Fruit fly (Drosophila melanogaster): Measurements from ENCODE around the gene CG43342.

Gene CG43342

DNA sequence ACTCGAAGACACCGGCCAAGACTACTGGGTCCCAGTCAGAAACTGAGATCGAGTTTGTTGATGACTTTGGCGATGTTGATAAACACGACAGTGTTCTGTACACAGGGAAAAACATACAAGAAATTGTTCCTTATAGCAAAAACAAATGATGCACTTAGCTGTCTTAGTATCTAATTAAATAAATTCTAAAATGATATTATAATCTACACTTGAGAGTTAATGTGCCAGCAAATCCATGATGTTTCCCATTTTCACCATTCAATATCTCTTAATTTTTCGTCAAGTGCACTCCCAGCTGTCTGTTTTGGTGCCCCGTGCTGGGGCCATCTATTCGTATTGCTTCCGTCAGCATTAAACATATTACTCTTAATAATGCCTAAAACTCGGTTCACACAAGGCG lies 19.1 kb downstream of the CG43342 start (continued):
- TF ChIP-seq CG10959 (GFP tag; IDR thresholded peaks at IDR 0.05) (peak; percentile 17; the same call in 1 of the 2 replicates), HLH54F (GFP tag; optimal IDR thresholded peaks at IDR 0.05) (no peak), mld (GFP tag; IDR thresholded peaks at IDR 0.05; ENCODE audit: partially characterized antibody) (no peak), CG9437 (GFP tag; optimal IDR thresholded peaks at IDR 0.05) (no peak), nerfin-2 (GFP tag; IDR thresholded peaks at IDR 0.05; ENCODE audit: partially characterized antibody) (no peak), psq (GFP tag; optimal IDR thresholded peaks at IDR 0.05) (no peak), CG10654 (GFP tag; optimal IDR thresholded peaks at IDR 0.05) (no peak), Sox102F (GFP tag; optimal IDR thresholded peaks at IDR 0.05) (no peak), CG6689 (GFP tag; IDR thresholded peaks at IDR 0.05) (peak; percentile 43), lilli (GFP tag; optimal IDR thresholded peaks at IDR 0.05) (peak; percentile 39), CG18599 (GFP tag; optimal IDR thresholded peaks at IDR 0.05) (no peak), CG9797 (GFP tag; optimal IDR thresholded peaks at IDR 0.05) (no peak), so (GFP tag; IDR thresholded peaks at IDR 0.05) (no peak), onecut (GFP tag; IDR thresholded peaks at IDR 0.05) (no peak), Abd-B (GFP tag; optimal IDR thresholded peaks at IDR 0.05) (peak; percentile 30), Mad (GFP tag; optimal IDR thresholded peaks at IDR 0.05) (no peak), fd102C (GFP tag; optimal IDR thresholded peaks at IDR 0.05) (no peak), trem (tag; optimal IDR thresholded peaks at IDR 0.05) (peak; percentile 15), crol (GFP tag; IDR thresholded peaks at IDR 0.05) (no peak), CTCF (GFP tag; optimal IDR thresholded peaks at IDR 0.05) (no peak), CG34422 (GFP tag; IDR thresholded peaks at IDR 0.05) (peak; percentile 63; the same call in 1 of the 3 replicates), sr (GFP tag; IDR thresholded peaks at IDR 0.05) (no peak), Nf-YC (tag; optimal IDR thresholded peaks at IDR 0.05) (no peak), Xbp1 (GFP tag; optimal IDR thresholded peaks at IDR 0.05) (peak; percentile 11), tio (GFP tag; optimal IDR thresholded peaks at IDR 0.05) (no peak), CG13894 (tag; optimal IDR thresholded peaks at IDR 0.05) (no peak), CG17612 (GFP tag; IDR thresholded peaks at IDR 0.05) (no peak), HHEX (GFP tag; optimal IDR thresholded peaks at IDR 0.05) (peak; percentile 23), zfh1 (GFP tag; IDR thresholded peaks at IDR 0.05) (peak; percentile 56; the same call in 1 of the 3 replicates), odd (GFP tag; optimal IDR thresholded peaks at IDR 0.05) (no peak), nom (GFP tag; optimal IDR thresholded peaks at IDR 0.05) (no peak), pfk (GFP tag; optimal IDR thresholded peaks at IDR 0.05) (no peak), CG2889 (GFP tag; IDR thresholded peaks at IDR 0.05) (0 out of 3 replicates have a peak, but pooled peaks have one; percentile 8), C15 (GFP tag; IDR thresholded peaks at IDR 0.05) (no peak), NC2β (GFP tag; optimal IDR thresholded peaks at IDR 0.05) (no peak), CG10462 (GFP tag; optimal IDR thresholded peaks at IDR 0.05) (no peak), CG4424 (GFP tag; optimal IDR thresholded peaks at IDR 0.05) (no peak), Xrp1 (GFP tag; IDR thresholded peaks at IDR 0.05) (peak; percentile 54; the same call in 1 of the 2 replicates), Oaz (GFP tag; IDR thresholded peaks at IDR 0.05) (no peak), oc (tag; optimal IDR thresholded peaks at IDR 0.05) (no peak), yki (optimal IDR thresholded peaks at IDR 0.05) (no peak), CG10147 (GFP tag; optimal IDR thresholded peaks at IDR 0.05) (no peak), CG4282 (GFP tag; optimal IDR thresholded peaks at IDR 0.05) (no peak), CG1024 (GFP tag; IDR thresholded peaks at IDR 0.05) (no peak), CG7556 (GFP tag; optimal IDR thresholded peaks at IDR 0.05) (no peak), Oli (tag; optimal IDR thresholded peaks at IDR 0.05) (peak; percentile 30), danr (GFP tag; IDR thresholded peaks at IDR 0.05) (no peak), CG4820 (GFP tag; optimal IDR thresholded peaks at IDR 0.05) (peak; percentile 48), CG2678 (tag; optimal IDR thresholded peaks at IDR 0.05) (no peak), fd64A (GFP tag; optimal IDR thresholded peaks at IDR 0.05) (no peak), CG17385 (GFP tag; optimal IDR thresholded peaks at IDR 0.05) (no peak), MTF-1 (GFP tag; optimal IDR thresholded peaks at IDR 0.05; ENCODE audit: borderline replicate concordance) (no peak), twi (tag; optimal IDR thresholded peaks at IDR 0.05) (no peak)
